Worm (Caenorhabditis elegans): ENCODE data around the gene F09C6.11.

Gene F09C6.11

DNA sequence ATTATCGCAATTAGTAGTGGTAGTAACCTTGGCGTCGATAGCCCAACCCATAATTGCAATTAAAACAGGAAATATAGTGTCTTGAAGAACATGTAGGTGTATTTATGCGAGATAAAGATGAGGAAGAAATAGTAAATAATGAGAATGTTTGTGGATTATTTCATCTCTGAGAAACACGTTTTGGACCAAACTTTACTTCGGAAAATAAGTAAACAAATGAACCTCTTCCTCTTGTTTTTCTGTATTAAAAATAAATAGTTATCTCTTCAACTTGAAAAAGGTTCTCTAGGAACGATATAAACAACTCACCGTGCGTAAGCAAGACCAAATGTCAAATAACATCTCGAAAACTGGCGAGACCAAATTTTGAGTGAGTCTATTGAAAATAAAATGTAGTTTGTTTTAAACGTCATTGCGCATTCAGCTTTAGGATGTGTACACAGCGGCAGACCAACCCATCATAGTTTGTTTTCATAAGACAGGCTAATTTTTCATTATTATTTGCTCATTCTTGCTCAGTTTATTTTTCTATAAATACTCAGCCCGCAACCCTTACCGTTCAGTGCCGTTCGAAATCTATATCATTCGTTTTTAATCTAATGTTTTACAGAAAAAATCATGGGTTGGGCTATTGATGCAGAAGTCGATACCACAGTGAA lies at the start of gene F09C6.11, which contains the start of gene F09C6.12:
Gene F09C6.11 (minus strand): TSS at position 51 of the 659 bp plus-strand sequence.
Gene F09C6.12 (plus strand): TSS at position 609 of the 659 bp plus-strand sequence.
- TF ChIP-seq egrh-3 (GFP tag; IDR thresholded peaks at IDR 0.05): no peak
- TF ChIP-seq dpff-1 (tag; optimal IDR thresholded peaks at IDR 0.05): no peak
- TF ChIP-seq F23B12.7 (tag; optimal IDR thresholded peaks at IDR 0.05; ENCODE audit: insufficient read depth): no peak
- no peak for TF ChIP-seq nfya-2 (GFP tag; IDR thresholded peaks at IDR 0.05)
- no peak for TF ChIP-seq hrde-1 (tag; optimal IDR thresholded peaks at IDR 0.05; ENCODE audit: borderline replicate concordance)
- TF ChIP-seq Y56A3A.18 (GFP tag; IDR thresholded peaks at IDR 0.05): no peak
- TF ChIP-seq ztf-25 (GFP tag; IDR thresholded peaks at IDR 0.05): no peak

ce11 chrV:16927345-16927744 lies 45.2 kb upstream of the F09C6.11 start, which contains the start of gene Y102A5C.36:
Y102A5C.36 (minus strand) TSS chrV:16927445.
- TF ChIP-seq dpff-1 (tag; optimal IDR thresholded peaks at IDR 0.05) (no peak), sdz-38 (tag; optimal IDR thresholded peaks at IDR 0.05) (no peak), hmg-20 (GFP tag; IDR thresholded peaks at IDR 0.05) (no peak), mes-4 (tag; optimal IDR thresholded peaks at IDR 0.05) (no peak), hsf-1 (GFP tag; IDR thresholded peaks at IDR 0.05) (no peak), F57A8.1 (GFP tag; optimal IDR thresholded peaks at IDR 0.05) (no peak), unc-130 (GFP tag; optimal IDR thresholded peaks at IDR 0.05) (no peak), repo-1 (tag; optimal IDR thresholded peaks at IDR 0.05) (no peak), lag-1 (GFP tag; IDR thresholded peaks at IDR 0.05) (no peak), zim-3 (tag; optimal IDR thresholded peaks at IDR 0.05) (no peak), F37B4.10 (GFP tag; IDR thresholded peaks at IDR 0.05) (no peak), K11D2.4 (GFP tag; IDR thresholded peaks at IDR 0.05) (no peak), pha-4 (tag; optimal IDR thresholded peaks at IDR 0.05) (no peak), attf-6 (GFP tag; IDR thresholded peaks at IDR 0.05) (no peak), Y67H2A.10 (GFP tag; conservative IDR thresholded peaks at IDR 0.05) (no peak), lsy-27 (tag; optimal IDR thresholded peaks at IDR 0.05; ENCODE audit: borderline replicate concordance, insufficient read depth) (no peak), Y56A3A.18 (GFP tag; IDR thresholded peaks at IDR 0.05) (no peak), ztf-3 (GFP tag; optimal IDR thresholded peaks at IDR 0.05) (no peak)

DNA sequence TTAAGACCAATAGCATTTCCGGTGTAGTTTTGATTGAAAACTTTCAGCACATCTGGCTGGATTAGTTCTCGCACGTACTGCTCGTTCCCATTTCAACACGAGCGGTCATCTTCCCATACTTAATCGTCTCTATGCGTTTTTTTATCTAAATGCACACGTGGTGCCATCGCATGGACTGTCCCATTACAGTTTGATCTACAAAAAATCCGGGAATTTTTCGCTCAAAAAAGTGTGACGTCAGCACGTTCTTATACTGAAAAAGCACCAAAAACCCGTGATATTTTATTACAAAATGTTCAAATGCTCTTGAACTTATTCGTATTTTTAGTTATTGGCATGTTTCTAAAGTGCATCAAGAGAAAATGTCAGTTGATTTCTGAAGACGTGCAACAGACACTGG lies 39.8 kb upstream of the F09C6.11 start, which contains the start of gene Y102A5C.4:
Gene Y102A5C.4 (plus strand): TSS at position 301 of the 400 bp plus-strand sequence.
- TF ChIP-seq mxl-1 (tag; optimal IDR thresholded peaks at IDR 0.05) (no peak), pha-4 (tag; optimal IDR thresholded peaks at IDR 0.05) (no peak), egl-18 (GFP tag; IDR thresholded peaks at IDR 0.05) (no peak), rec-8 (tag; optimal IDR thresholded peaks at IDR 0.05) (no peak), ztf-3 (GFP tag; optimal IDR thresholded peaks at IDR 0.05) (no peak), B0035.1 (tag; optimal IDR thresholded peaks at IDR 0.05) (no peak), lin-54 (GFP tag; optimal IDR thresholded peaks at IDR 0.05) (no peak), nhr-120 (GFP tag; IDR thresholded peaks at IDR 0.05) (no peak), him-1 (tag; optimal IDR thresholded peaks at IDR 0.05) (no peak), xnd-1 (tag; optimal IDR thresholded peaks at IDR 0.05) (no peak), zim-3 (tag; optimal IDR thresholded peaks at IDR 0.05) (no peak), T26A5.8 (tag; optimal IDR thresholded peaks at IDR 0.05) (no peak), madf-3 (GFP tag; IDR thresholded peaks at IDR 0.05) (no peak), ets-4 (GFP tag; optimal IDR thresholded peaks at IDR 0.05) (no peak), egl-44 (GFP tag; IDR thresholded peaks at IDR 0.05) (no peak), ztf-25 (GFP tag; IDR thresholded peaks at IDR 0.05) (no peak), F37B4.10 (GFP tag; IDR thresholded peaks at IDR 0.05) (no peak), atf-7 (tag; optimal IDR thresholded peaks at IDR 0.05) (no peak), egrh-3 (GFP tag; IDR thresholded peaks at IDR 0.05) (no peak), ztf-18 (tag; optimal IDR thresholded peaks at IDR 0.05) (no peak)

All from whole organism, young adult.